Worm (Caenorhabditis elegans) whole organism, L4 larva: Measurements from ENCODE around the gene ZK688.5.

Experiments used
- F37D6.2 ChIP-seq: sonication (generic microtip); optimal IDR thresholded peaks from 2 replicates; lab custom pipeline; 2016; ENCODE audit warnings: mild to moderate bottlenecking, missing genetic modification characterization, missing compliant biosample characterization
- ceh-20 ChIP-seq: fragments of 200-800 bp; sonication (Bioruptor generic); IDR thresholded peaks from 2 replicates; pipeline ENCODE4 v1.3.6; 2022; ENCODE audit warnings: missing genetic modification reagents, missing genetic modification characterization, missing compliant biosample characterization
- nhr-25 ChIP-seq: sonication (generic microtip); optimal IDR thresholded peaks from 2 replicates; lab custom pipeline; 2017; ENCODE audit warnings: missing genetic modification characterization, mild to moderate bottlenecking, missing compliant biosample characterization, antibody characterized with exemption, moderate library complexity, borderline replicate concordance; ENCODE audit not compliant: insufficient read depth
- nhr-28 ChIP-seq: fragments of 150-350 bp; optimal IDR thresholded peaks from 2 replicates; lab custom pipeline; 2014; ENCODE audit warnings: missing biosample characterization, missing genetic modification characterization
- nhr-6 ChIP-seq: fragments of 150-350 bp; optimal IDR thresholded peaks from 2 replicates; lab custom pipeline; 2014; ENCODE audit warnings: missing biosample characterization, missing genetic modification characterization
- nhr-77 ChIP-seq: fragments of 150-350 bp; optimal IDR thresholded peaks from 2 replicates; lab custom pipeline; 2014; ENCODE audit warnings: missing biosample characterization, missing genetic modification characterization
- tag-97 ChIP-seq: fragments of 200-800 bp; sonication (Bioruptor generic); IDR thresholded peaks from 2 replicates; pipeline ENCODE4 v1.3.6; 2022; ENCODE audit warnings: missing genetic modification characterization, missing compliant biosample characterization

ce11 chrIII:7878852-7879329 is 12.5 kb downstream of the ZK688.5 start, which contains the start of gene sup-18:
- TF ChIP-seq F37D6.2 (tag; lab: Kevin White, UChicago) = no peak
- TF ChIP-seq nhr-77 (tag; lab: Kevin White, UChicago) = no peak
- TF ChIP-seq nhr-6 (tag; lab: Kevin White, UChicago) = no peak
- no peak for TF ChIP-seq tag-97 (GFP tag; lab: Robert Waterston, UW)
- no peak for TF ChIP-seq ceh-20
- TF ChIP-seq nhr-25 (tag; lab: Kevin White, UChicago) = no peak
- TF ChIP-seq nhr-28 (tag; lab: Kevin White, UChicago) = no peak
